Worm (Caenorhabditis elegans): ENCODE measurements around the gene sas-5.
A peak's percentile ranks its signal among the peaks of the same experiment; 100 is the strongest.

sas-5 gene

ce11 chrV:11644166-11644565 lies 33.6 kb downstream of the sas-5 start, which contains the start of gene bir-1 (continued):
- TF ChIP-seq pbrm-1 (GFP tag; IDR thresholded peaks at IDR 0.05) = 0 out of 2 replicates have a peak, but pooled peaks have one; percentile 27
- peak; percentile 74 for TF ChIP-seq mcd-1 (GFP tag; IDR thresholded peaks at IDR 0.05)
- peak; percentile 1 for TF ChIP-seq K12H6.12 (tag; optimal IDR thresholded peaks at IDR 0.05)
- TF ChIP-seq Y53F4B.3 (GFP tag; IDR thresholded peaks at IDR 0.05) = no peak
- no peak for TF ChIP-seq F55B11.4 (tag; optimal IDR thresholded peaks at IDR 0.05; ENCODE audit: borderline replicate concordance, insufficient read depth)
- TF ChIP-seq pha-4 (tag; optimal IDR thresholded peaks at IDR 0.05) = no peak
- peak; percentile 52 for TF ChIP-seq athp-1 (tag; optimal IDR thresholded peaks at IDR 0.05)
- no peak for TF ChIP-seq Y79H2A.3 (GFP tag; conservative IDR thresholded peaks at IDR 0.05)
- TF ChIP-seq dpl-1 (GFP tag; optimal IDR thresholded peaks at IDR 0.05) = peak; percentile 25
- TF ChIP-seq C17E4.6 (GFP tag; IDR thresholded peaks at IDR 0.05) = no peak
- TF ChIP-seq attf-3 (GFP tag; conservative IDR thresholded peaks at IDR 0.05) = peak; percentile 22; the same call in 1 of the 2 replicates
- no peak for TF ChIP-seq egl-44 (GFP tag; IDR thresholded peaks at IDR 0.05)
- TF ChIP-seq B0019.2 (GFP tag; conservative IDR thresholded peaks at IDR 0.05) = no peak
- peak; percentile 46; the same call in 1 of the 2 replicates for TF ChIP-seq Y95B8A.8 (GFP tag; IDR thresholded peaks at IDR 0.05)
- no peak for TF ChIP-seq F23B12.7 (tag; optimal IDR thresholded peaks at IDR 0.05; ENCODE audit: insufficient read depth)
- TF ChIP-seq aptf-3 (GFP tag; IDR thresholded peaks at IDR 0.05) = no peak
- no peak for TF ChIP-seq F39B2.1 (GFP tag; IDR thresholded peaks at IDR 0.05)
- TF ChIP-seq bed-2 (GFP tag; IDR thresholded peaks at IDR 0.05) = 0 out of 2 replicates have a peak, but pooled peaks have one; percentile 61
- TF ChIP-seq ceh-91 (GFP tag; IDR thresholded peaks at IDR 0.05) = 0 out of 2 replicates have a peak, but pooled peaks have one; percentile 35
- TF ChIP-seq somi-1 (GFP tag; optimal IDR thresholded peaks at IDR 0.05) = no peak
- peak; percentile 35 for TF ChIP-seq ztf-18 (tag; optimal IDR thresholded peaks at IDR 0.05)
- peak; percentile 50 for TF ChIP-seq nhr-80 (tag; optimal IDR thresholded peaks at IDR 0.05)
- peak in 1 of 2 experiments; percentile 7 for TF ChIP-seq rec-8 (tag; optimal IDR thresholded peaks at IDR 0.05)
- peak; percentile 32 for TF ChIP-seq lin-54 (GFP tag; optimal IDR thresholded peaks at IDR 0.05)
- TF ChIP-seq cebp-1 (GFP tag; IDR thresholded peaks at IDR 0.05) = no peak
- TF ChIP-seq cebp-1 (tag; optimal IDR thresholded peaks at IDR 0.05) = peak; percentile 52
- TF ChIP-seq hsf-1 (GFP tag; IDR thresholded peaks at IDR 0.05) = no peak
- TF ChIP-seq zfh-2 (GFP tag; conservative IDR thresholded peaks at IDR 0.05) = 0 out of 2 replicates have a peak, but pooled peaks have one; percentile 8
- 0 out of 2 replicates have a peak, but pooled peaks have one; percentile 23 for TF ChIP-seq ekl-4 (GFP tag; IDR thresholded peaks at IDR 0.05)
- no peak for TF ChIP-seq dpff-1 (tag; optimal IDR thresholded peaks at IDR 0.05)
- TF ChIP-seq Y53G8AR.9 (GFP tag; conservative IDR thresholded peaks at IDR 0.05) = no peak

ce11 chrV:11645244-11645643 lies 34.7 kb downstream of the sas-5 start, which contains the start of gene skp-1:
TSS of gene skp-1 (plus strand) at chrV:11645481.
- no peak for TF ChIP-seq Y53F4B.3 (GFP tag; IDR thresholded peaks at IDR 0.05)

ce11 chrV:11647821-11648220 lies 37.3 kb downstream of the sas-5 start:
- TF ChIP-seq egrh-3 (GFP tag; IDR thresholded peaks at IDR 0.05) (no peak), ceh-40 (GFP tag; IDR thresholded peaks at IDR 0.05) (no peak)

- TF ChIP-seq B0261.1 (tag; optimal IDR thresholded peaks at IDR 0.05) (no peak), nhr-80 (tag; optimal IDR thresholded peaks at IDR 0.05) (peak; percentile 47), cebp-1 (GFP tag; IDR thresholded peaks at IDR 0.05) (peak; percentile 88), cebp-1 (tag; optimal IDR thresholded peaks at IDR 0.05) (peak; percentile 87)
Measured at ce11 chrV:11648435-11648834, 37.9 kb downstream of the sas-5 start.
